Fruit fly (Drosophila melanogaster): Measurements from ENCODE around the gene Rab5.

- no peak for TF ChIP-seq EcR (GFP tag; optimal IDR thresholded peaks at IDR 0.05)
- no peak for TF ChIP-seq Dll (optimal IDR thresholded peaks at IDR 0.05)
- TF ChIP-seq psq (optimal IDR thresholded peaks at IDR 0.05) = no peak
- TF ChIP-seq usp (GFP tag; optimal IDR thresholded peaks at IDR 0.05) = no peak
- TF ChIP-seq pan (optimal IDR thresholded peaks at IDR 0.05) = no peak
- no peak for TF ChIP-seq CG8478 (optimal IDR thresholded peaks at IDR 0.05)
These were observed 37.1 kb upstream of the Rab5 start for dm6 chr2L:2402194-2402593.
